Fruit fly (Drosophila melanogaster) whole organism, embryonic: ENCODE measurements around the gene Pis.

Experiments
- Awh ChIP-seq: fragments of 200-800 bp; sonication (Bioruptor generic); IDR thresholded peaks from 2 replicates; pipeline ENCODE4, ENCODE4 v1.3.6; 2022; ENCODE audit warnings: missing biosample characterization, missing genetic modification characterization
- CG11247 ChIP-seq: fragments of 200-800 bp; sonication (Bioruptor generic); IDR thresholded peaks from 2 replicates; pipeline ENCODE4 v1.3.6; 2022; ENCODE audit warnings: missing biosample characterization, missing genetic modification characterization
- CG11695 ChIP-seq: fragments of 200-800 bp; sonication (Bioruptor generic); IDR thresholded peaks from 3 replicates; pipeline ENCODE4 v1.3.6; 2022; ENCODE audit warnings: missing biosample characterization, missing genetic modification characterization
- CG12942 ChIP-seq: fragments of 200-800 bp; sonication (Bioruptor generic); optimal IDR thresholded peaks from 3 replicates; lab custom pipeline; 2016; ENCODE audit warnings: missing biosample characterization, missing genetic modification characterization
- CG13123 ChIP-seq: fragments of 200-800 bp; sonication (Bioruptor generic); optimal IDR thresholded peaks from 2 replicates; lab custom pipeline; 2016; ENCODE audit warnings: missing biosample characterization, missing genetic modification characterization
- CG13296 ChIP-seq: fragments of 200-800 bp; sonication (Bioruptor generic); optimal IDR thresholded peaks from 3 replicates; lab custom pipeline; 2018; ENCODE audit warnings: missing biosample characterization, mild to moderate bottlenecking, missing genetic modification characterization
- CG15269 ChIP-seq: fragments of 200-800 bp; sonication (Bioruptor generic); optimal IDR thresholded peaks from 2 replicates; lab custom pipeline; 2018; ENCODE audit warnings: missing biosample characterization, mild to moderate bottlenecking, missing genetic modification characterization, moderate library complexity
- CG15601 ChIP-seq: fragments of 200-800 bp; sonication (Bioruptor generic); optimal IDR thresholded peaks from 3 replicates; lab custom pipeline; 2019; ENCODE audit warnings: missing biosample characterization, mild to moderate bottlenecking, missing genetic modification characterization, moderate library complexity
- CG1603 ChIP-seq: fragments of 200-800 bp; sonication (Bioruptor generic); optimal IDR thresholded peaks from 2 replicates; lab custom pipeline; 2019; ENCODE audit warnings: missing biosample characterization, mild to moderate bottlenecking, missing genetic modification characterization, moderate library complexity
- CG18011 ChIP-seq: fragments of 200-800 bp; sonication (Bioruptor generic); optimal IDR thresholded peaks from 2 replicates; lab custom pipeline; 2017; ENCODE audit warnings: missing biosample characterization, missing genetic modification characterization, mild to moderate bottlenecking, moderate library complexity, missing genotype
- CG2116 ChIP-seq: fragments of 200-800 bp; sonication (Bioruptor generic); optimal IDR thresholded peaks from 3 replicates; lab custom pipeline; 2018; ENCODE audit warnings: missing biosample characterization, mild to moderate bottlenecking, missing genetic modification characterization
- CG3847 ChIP-seq: fragments of 200-800 bp; sonication (Bioruptor generic); IDR thresholded peaks from 2 replicates; pipeline ENCODE4 v1.3.6; 2022; ENCODE audit warnings: missing biosample characterization, missing genetic modification characterization
- CG4707 ChIP-seq: fragments of 200-800 bp; sonication (Bioruptor generic); optimal IDR thresholded peaks from 2 replicates; lab custom pipeline; 2018; ENCODE audit warnings: missing biosample characterization, mild to moderate bottlenecking, missing genetic modification characterization, moderate library complexity
- CG6272 ChIP-seq: fragments of 200-800 bp; sonication (Bioruptor generic); IDR thresholded peaks from 2 replicates; pipeline ENCODE4 v1.3.6; 2022; ENCODE audit warnings: missing biosample characterization, missing genetic modification characterization
- CG7745 ChIP-seq: fragments of 200-800 bp; sonication (Bioruptor generic); optimal IDR thresholded peaks from 2 replicates; lab custom pipeline; 2018; ENCODE audit warnings: missing biosample characterization, mild to moderate bottlenecking, missing genetic modification characterization, moderate library complexity
- CG7839 ChIP-seq: fragments of 200-800 bp; sonication (Bioruptor generic); optimal IDR thresholded peaks from 3 replicates; lab custom pipeline; 2018; ENCODE audit warnings: missing biosample characterization, mild to moderate bottlenecking, missing genetic modification characterization, moderate library complexity
- CG8089 ChIP-seq: fragments of 200-800 bp; sonication (Bioruptor generic); optimal IDR thresholded peaks from 3 replicates; lab custom pipeline; 2016; ENCODE audit warnings: missing biosample characterization, missing genetic modification characterization
- CG9876 ChIP-seq: fragments of 200-800 bp; sonication (Bioruptor generic); optimal IDR thresholded peaks from 2 replicates; lab custom pipeline; 2016; ENCODE audit warnings: missing biosample characterization, missing genetic modification characterization
- Dbx ChIP-seq: fragments of 200-800 bp; sonication (Bioruptor generic); IDR thresholded peaks from 3 replicates; pipeline ENCODE4 v1.3.6; 2022; ENCODE audit warnings: missing biosample characterization, missing genetic modification characterization
- Drgx ChIP-seq: fragments of 200-800 bp; sonication (Bioruptor generic); IDR thresholded peaks from 2 replicates; pipeline ENCODE4 v1.3.6; 2022; ENCODE audit warnings: missing biosample characterization, missing genetic modification characterization
- E2f2 ChIP-seq: fragments of 200-800 bp; sonication (Bioruptor generic); IDR thresholded peaks from 2 replicates; pipeline ENCODE4 v1.3.6; 2022; ENCODE audit warnings: missing biosample characterization, missing genetic modification characterization
- Eip74EF ChIP-seq, 2 experiments: fragments of 200-800 bp in 1 of 2; fragments of >200 bp in 1 of 2; sonication (Bioruptor generic) in 1 of 2; optimal IDR thresholded peaks; 2 replicates each; lab custom pipeline; 2017 to 2019; ENCODE audit warnings: missing biosample characterization in 2 of 2, missing genetic modification characterization in 2 of 2, mild to moderate bottlenecking in 1 of 2, moderate library complexity in 1 of 2
- Ets97D ChIP-seq: fragments of 200-800 bp; sonication (Bioruptor generic); optimal IDR thresholded peaks from 3 replicates; lab custom pipeline; 2016; ENCODE audit warnings: missing biosample characterization, missing genetic modification characterization
- HLH3B ChIP-seq: fragments of 200-800 bp; sonication (Bioruptor generic); IDR thresholded peaks from 2 replicates; pipeline ENCODE4 v1.3.6; 2022; ENCODE audit warnings: missing biosample characterization, missing genetic modification characterization
- Hey ChIP-seq: fragments of 200-800 bp; sonication (Bioruptor generic); optimal IDR thresholded peaks from 3 replicates; lab custom pipeline; 2018; ENCODE audit warnings: missing biosample characterization, mild to moderate bottlenecking, missing genetic modification characterization
- HmgD ChIP-seq: fragments of 200-800 bp; sonication (Bioruptor generic); optimal IDR thresholded peaks from 3 replicates; lab custom pipeline; 2016; ENCODE audit warnings: missing biosample characterization, missing genetic modification characterization
- Meics ChIP-seq: fragments of 200-800 bp; sonication (Bioruptor generic); optimal IDR thresholded peaks from 2 replicates; lab custom pipeline; 2017; ENCODE audit warnings: missing biosample characterization, mild to moderate bottlenecking, missing genetic modification characterization
- NC2α ChIP-seq: fragments of 200-800 bp; sonication (Bioruptor generic); optimal IDR thresholded peaks from 2 replicates; lab custom pipeline; 2016; ENCODE audit warnings: missing biosample characterization, missing genetic modification characterization
- Nf-YA ChIP-seq: fragments of 200-800 bp; sonication (Bioruptor generic); IDR thresholded peaks from 2 replicates; pipeline ENCODE4 v1.3.6; 2022; ENCODE audit warnings: missing biosample characterization, missing genetic modification characterization
- Nf-YB ChIP-seq: fragments of 200-800 bp; sonication (Bioruptor generic); optimal IDR thresholded peaks from 3 replicates; lab custom pipeline; 2019; ENCODE audit warnings: missing biosample characterization, mild to moderate bottlenecking, missing genetic modification characterization, moderate library complexity
- Rx ChIP-seq: fragments of 200-800 bp; sonication (Bioruptor generic); IDR thresholded peaks from 2 replicates; pipeline ENCODE4 v1.3.6; 2022; ENCODE audit warnings: missing biosample characterization, missing genetic modification characterization
- crc ChIP-seq: fragments of 200-800 bp; sonication (Bioruptor generic); optimal IDR thresholded peaks from 2 replicates; lab custom pipeline; 2016; ENCODE audit warnings: missing biosample characterization, missing genetic modification characterization
- dm ChIP-seq: fragments of 200-800 bp; sonication (Bioruptor generic); optimal IDR thresholded peaks from 3 replicates; lab custom pipeline; 2016; ENCODE audit warnings: missing biosample characterization, missing genetic modification characterization
- dysf ChIP-seq: fragments of 200-800 bp; sonication (Bioruptor generic); IDR thresholded peaks from 3 replicates; pipeline ENCODE4 v1.3.6; 2022; ENCODE audit warnings: missing biosample characterization, missing genetic modification characterization
- gce ChIP-seq: fragments of 200-800 bp; sonication (Bioruptor generic); IDR thresholded peaks from 3 replicates; pipeline ENCODE4 v1.3.6; 2022; ENCODE audit warnings: missing biosample characterization, missing genetic modification characterization
- gsb-n ChIP-seq: fragments of 200-800 bp; sonication (Bioruptor generic); optimal IDR thresholded peaks from 3 replicates; lab custom pipeline; 2018; ENCODE audit warnings: missing biosample characterization, mild to moderate bottlenecking, missing genetic modification characterization
- hbn ChIP-seq: fragments of 200-800 bp; sonication (Bioruptor generic); IDR thresholded peaks from 2 replicates; pipeline ENCODE4 v1.3.6; 2022; ENCODE audit warnings: missing biosample characterization, missing genetic modification characterization; ENCODE audit not compliant: partially characterized antibody
- inv ChIP-seq: fragments of 200-800 bp; sonication (Bioruptor generic); IDR thresholded peaks from 2 replicates; pipeline ENCODE4 v1.3.6; 2022; ENCODE audit warnings: missing biosample characterization, missing genetic modification characterization; ENCODE audit not compliant: partially characterized antibody
- lab ChIP-seq: fragments of 200-800 bp; sonication (Bioruptor generic); optimal IDR thresholded peaks from 3 replicates; lab custom pipeline; 2017; ENCODE audit warnings: missing biosample characterization, missing genetic modification characterization, mild to moderate bottlenecking, moderate library complexity, missing genetic modification reagents
- lbe ChIP-seq: fragments of 200-800 bp; sonication (Bioruptor generic); optimal IDR thresholded peaks from 2 replicates; lab custom pipeline; 2016; ENCODE audit warnings: missing biosample characterization, mild to moderate bottlenecking, missing genetic modification characterization
- nau ChIP-seq: fragments of 200-800 bp; sonication (Bioruptor generic); optimal IDR thresholded peaks from 3 replicates; lab custom pipeline; 2017; ENCODE audit warnings: missing biosample characterization, mild to moderate bottlenecking, missing genetic modification characterization, missing genetic modification reagents
- otp ChIP-seq: fragments of 200-800 bp; sonication (Bioruptor generic); IDR thresholded peaks from 3 replicates; pipeline ENCODE4, ENCODE4 v1.3.6; 2022; ENCODE audit warnings: missing biosample characterization, missing genetic modification characterization
- pros ChIP-seq: fragments of 200-800 bp; sonication (Bioruptor generic); optimal IDR thresholded peaks from 3 replicates; lab custom pipeline; 2019; ENCODE audit warnings: missing biosample characterization, mild to moderate bottlenecking, missing genetic modification characterization, moderate library complexity
- psq ChIP-seq: fragments of 200-800 bp; sonication (Bioruptor generic); optimal IDR thresholded peaks from 2 replicates; lab custom pipeline; 2017; ENCODE audit warnings: missing biosample characterization, missing genetic modification characterization
- salm ChIP-seq: fragments of 200-800 bp; sonication (Bioruptor generic); optimal IDR thresholded peaks from 2 replicates; lab custom pipeline; 2018; ENCODE audit warnings: missing biosample characterization, mild to moderate bottlenecking, missing genetic modification characterization
- sna ChIP-seq: fragments of 200-800 bp; sonication (Bioruptor generic); IDR thresholded peaks from 2 replicates; pipeline ENCODE4 v1.3.6; 2022; ENCODE audit warnings: missing biosample characterization, missing genetic modification characterization; ENCODE audit not compliant: partially characterized antibody
- sqz ChIP-seq: fragments of 200-800 bp; sonication (Bioruptor generic); optimal IDR thresholded peaks from 3 replicates; lab custom pipeline; 2018; ENCODE audit warnings: missing biosample characterization, mild to moderate bottlenecking, missing genetic modification characterization
- ssp ChIP-seq: fragments of 200-800 bp; sonication (Bioruptor generic); IDR thresholded peaks from 2 replicates; pipeline ENCODE4 v1.3.6; 2022; ENCODE audit warnings: missing biosample characterization, missing genetic modification characterization
- tgo ChIP-seq: fragments of 200-800 bp; sonication (Bioruptor generic); IDR thresholded peaks from 3 replicates; pipeline ENCODE4 v1.3.6; 2022; ENCODE audit warnings: missing biosample characterization, missing genetic modification characterization
- zfh1 ChIP-seq: fragments of 200-800 bp; sonication (Bioruptor generic); IDR thresholded peaks from 3 replicates; pipeline ENCODE4 v1.3.6; 2022; ENCODE audit warnings: missing biosample characterization, missing genetic modification characterization

Gene Pis

dm6 chrX:15709984-15710750, 6.6 kb upstream of the Pis start, which contains the start of the genes CG9281 and CG15601 (continued):
- TF ChIP-seq HmgD (GFP tag; lab: Kevin White, UChicago) (no peak), psq (GFP tag; lab: Kevin White, UChicago) (no peak), CG12942 (GFP tag; lab: Kevin White, UChicago) (no peak), CG7745 (no peak), crc (GFP tag; lab: Kevin White, UChicago) (no peak), CG13296 (GFP tag; lab: Kevin White, UChicago) (no peak), gce (GFP tag; lab: Robert Waterston, UW) (no peak), Meics (GFP tag; lab: Kevin White, UChicago) (peak; percentile 25), gsb-n (no peak), pros (GFP tag; lab: Kevin White, UChicago) (no peak), CG4707 (GFP tag; lab: Kevin White, UChicago) (no peak), HLH3B (GFP tag; lab: Robert Waterston, UW) (no peak), lbe (GFP tag; lab: Kevin White, UChicago) (no peak), CG11247 (GFP tag; lab: Robert Waterston, UW) (no peak), lab (GFP tag; lab: Kevin White, UChicago) (no peak), CG7839 (tag; lab: Kevin White, UChicago) (no peak), Nf-YA (GFP tag; lab: Robert Waterston, UW) (no peak), CG6272 (GFP tag; lab: Robert Waterston, UW) (no peak), dm (GFP tag; lab: Kevin White, UChicago) (peak; percentile 96), Hey (no peak), otp (GFP tag; lab: Robert Waterston, UW) (peak; percentile 9; the same call in 1 of the 3 replicates), inv (GFP tag; lab: Robert Waterston, UW) (no peak), CG11695 (GFP tag; lab: Robert Waterston, UW) (no peak), CG13123 (GFP tag; lab: Kevin White, UChicago) (no peak), CG2116 (GFP tag; lab: Kevin White, UChicago) (peak; percentile 45), CG15269 (no peak), sna (peak; percentile 31; the same call in 1 of the 2 replicates), Ets97D (GFP tag; lab: Kevin White, UChicago) (peak; percentile 22), E2f2 (no peak), hbn (GFP tag; lab: Robert Waterston, UW) (no peak), CG18011 (GFP tag; lab: Kevin White, UChicago) (no peak), Nf-YB (no peak), Rx (GFP tag; lab: Robert Waterston, UW) (no peak), CG3847 (peak; percentile 37; the same call in 1 of the 2 replicates), salm (tag; lab: Kevin White, UChicago) (no peak), nau (GFP tag; lab: Kevin White, UChicago) (no peak), zfh1 (GFP tag; lab: Robert Waterston, UW) (peak; percentile 47; the same call in 1 of the 3 replicates), CG1603 (tag; lab: Kevin White, UChicago) (peak; percentile 52), CG9876 (no peak), tgo (no peak), Eip74EF (GFP tag; optimal IDR thresholded peaks at IDR 0.05; lab: Kevin White, UChicago) (no peak), dysf (GFP tag; lab: Robert Waterston, UW) (peak; percentile 32; the same call in 1 of the 3 replicates), ssp (no peak), NC2α (GFP tag; lab: Kevin White, UChicago) (no peak), sqz (GFP tag; lab: Kevin White, UChicago) (no peak), Awh (no peak), Drgx (GFP tag; lab: Robert Waterston, UW) (no peak), CG15601 (tag; lab: Kevin White, UChicago) (peak; percentile 63), Dbx (GFP tag; lab: Robert Waterston, UW) (no peak), CG8089 (GFP tag; lab: Kevin White, UChicago) (no peak)
